Worm (Caenorhabditis elegans) whole organism, late embryonic: ENCODE data around the gene C34F6.5.

Source experiments
- ama-1 ChIP-seq: fragments of 150-350 bp; optimal IDR thresholded peaks from 2 replicates; lab custom pipeline; 2014
- ceh-2 ChIP-seq: sonication (generic microtip); optimal IDR thresholded peaks from 2 replicates; lab custom pipeline; 2016; ENCODE audit warnings: missing genotype, missing genetic modification characterization, missing compliant biosample characterization
- mec-3 ChIP-seq: sonication (generic microtip); optimal IDR thresholded peaks from 2 replicates; lab custom pipeline; 2016; ENCODE audit warnings: borderline replicate concordance, missing genetic modification characterization, missing compliant biosample characterization
- ref-2 ChIP-seq: sonication (generic microtip); optimal IDR thresholded peaks from 2 replicates; lab custom pipeline; 2016; ENCODE audit warnings: missing genetic modification characterization, missing compliant biosample characterization
- tbx-7 ChIP-seq: sonication (generic microtip); optimal IDR thresholded peaks from 2 replicates; lab custom pipeline; 2016; ENCODE audit warnings: missing genotype, missing genetic modification characterization, missing compliant biosample characterization
- unc-42 ChIP-seq: sonication (generic microtip); optimal IDR thresholded peaks from 2 replicates; lab custom pipeline; 2016; ENCODE audit warnings: missing genotype, missing genetic modification characterization, missing compliant biosample characterization
- unc-86 ChIP-seq: sonication (generic microtip); optimal IDR thresholded peaks from 2 replicates; lab custom pipeline; 2016; ENCODE audit warnings: missing genetic modification characterization, missing compliant biosample characterization

ce11 chrX:11199155-11199554, 9.5 kb downstream of the C34F6.5 start, which contains the start of gene col-178:
- no peak for TF ChIP-seq ref-2
- no peak for TF ChIP-seq unc-86 (tag; lab: Kevin White, UChicago)
- no peak for TF ChIP-seq mec-3
- no peak for TF ChIP-seq unc-42 (tag; lab: Kevin White, UChicago)
- TF ChIP-seq ceh-2 (tag; lab: Kevin White, UChicago) = no peak
- no peak for TF ChIP-seq tbx-7 (tag; lab: Kevin White, UChicago)
- no peak for TF ChIP-seq ama-1
